Worm (Caenorhabditis elegans) whole organism, L2 larva: Measurements from ENCODE around the gene ZK418.11.

Experiments used
- ZK546.5 ChIP-seq: sonication (generic microtip); optimal IDR thresholded peaks from 2 replicates; lab custom pipeline; 2017; ENCODE audit warnings: missing biosample characterization, missing genetic modification characterization
- ceh-82 ChIP-seq: fragments of 150-350 bp; optimal IDR thresholded peaks from 2 replicates; lab custom pipeline; 2014; ENCODE audit warnings: missing biosample characterization, missing genetic modification characterization
- fos-1 ChIP-seq: fragments of 150-350 bp; optimal IDR thresholded peaks from 2 replicates; lab custom pipeline; 2014; ENCODE audit warnings: missing biosample characterization, missing genetic modification characterization
- lin-11 ChIP-seq: fragments of 150-350 bp; sonication (generic microtip); optimal IDR thresholded peaks from 2 replicates; lab custom pipeline; 2014; ENCODE audit warnings: missing biosample characterization, missing genetic modification characterization, inconsistent platforms, mixed read lengths
- mdl-1 ChIP-seq, 2 experiments: fragments of 150-350 bp in 1 of 2; sonication (generic microtip) in 1 of 2; optimal IDR thresholded peaks; 2 replicates each; lab custom pipeline; 2017; ENCODE audit warnings: missing biosample characterization in 2 of 2, missing genetic modification characterization in 2 of 2
- nhr-12 ChIP-seq: fragments of 150-350 bp; optimal IDR thresholded peaks from 2 replicates; lab custom pipeline; 2014; ENCODE audit warnings: missing biosample characterization, missing genetic modification characterization
- nhr-77 ChIP-seq: fragments of 150-350 bp; optimal IDR thresholded peaks from 2 replicates; lab custom pipeline; 2014; ENCODE audit warnings: missing biosample characterization, missing genetic modification characterization
- sma-3 ChIP-seq: sonication (generic microtip); optimal IDR thresholded peaks from 2 replicates; lab custom pipeline; 2016; ENCODE audit warnings: missing genetic modification reagents, missing genetic modification characterization, missing compliant biosample characterization
- unc-55 ChIP-seq: fragments of 150-350 bp; sonication (generic microtip); optimal IDR thresholded peaks from 3 replicates; lab custom pipeline; 2014; ENCODE audit warnings: missing biosample characterization, missing genetic modification reagents, missing genetic modification characterization
- unc-62 ChIP-seq: fragments of 150-350 bp; optimal IDR thresholded peaks from 2 replicates; lab custom pipeline; 2014; ENCODE audit warnings: missing biosample characterization, missing genetic modification reagents, missing genetic modification characterization
- ztf-11 ChIP-seq: sonication (generic microtip); optimal IDR thresholded peaks from 2 replicates; lab custom pipeline; 2017; ENCODE audit warnings: missing biosample characterization, missing genetic modification characterization

DNA sequence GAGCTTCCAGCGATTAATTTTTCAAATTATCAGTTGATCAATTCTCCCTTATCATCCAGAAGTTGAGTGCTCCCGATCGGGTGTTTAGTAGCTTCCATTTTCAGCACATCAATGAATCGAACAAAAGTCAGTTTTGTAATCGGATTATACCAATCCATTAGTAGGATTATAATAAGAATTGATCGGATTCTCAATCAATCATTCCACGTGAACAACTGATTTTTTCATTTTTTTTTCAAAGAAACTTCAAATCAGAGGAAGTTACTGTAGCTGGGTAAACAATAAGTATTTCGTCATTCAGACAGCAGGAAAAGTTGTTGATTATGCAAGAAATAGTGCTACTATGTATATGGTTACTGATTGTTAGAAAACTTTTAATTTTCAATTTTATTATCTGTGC lies 6.8 kb downstream of the ZK418.11 start:
- no peak for TF ChIP-seq mdl-1 (tag; optimal IDR thresholded peaks at IDR 0.05; lab: Kevin White, UChicago)
- TF ChIP-seq nhr-12 (tag; lab: Kevin White, UChicago), result no peak
- no peak for TF ChIP-seq unc-55
- no peak for TF ChIP-seq sma-3
- TF ChIP-seq nhr-77, result no peak
- no peak for TF ChIP-seq ZK546.5 (tag; lab: Kevin White, UChicago)
- TF ChIP-seq lin-11 (tag; lab: Kevin White, UChicago), result no peak
- TF ChIP-seq unc-62, result no peak
- TF ChIP-seq ceh-82, result no peak
- peak; percentile 43 for TF ChIP-seq fos-1 (tag; lab: Kevin White, UChicago)
- TF ChIP-seq ztf-11 (tag; lab: Kevin White, UChicago), result no peak
